Fruit fly (Drosophila melanogaster) whole organism, pupa: Measurements from ENCODE around the gene Irp-1B.

Source experiments
- CG10348 ChIP-seq: fragments of 200-800 bp; sonication (Bioruptor generic); IDR thresholded peaks from 2 replicates; pipeline ENCODE4 v1.3.6; 2022; ENCODE audit warnings: missing biosample characterization, missing genetic modification characterization
- CG12605 ChIP-seq: fragments of 200-800 bp; sonication (Bioruptor generic); IDR thresholded peaks from 2 replicates; pipeline ENCODE4 v1.3.6; 2022; ENCODE audit warnings: missing biosample characterization, missing genetic modification characterization
- CG13204 ChIP-seq: fragments of 200-800 bp; sonication (Bioruptor generic); optimal IDR thresholded peaks from 2 replicates; lab custom pipeline; 2018; ENCODE audit warnings: missing biosample characterization, mild to moderate bottlenecking, missing genetic modification characterization, moderate library complexity
- CG15710 ChIP-seq: fragments of 200-800 bp; sonication (Bioruptor generic); optimal IDR thresholded peaks from 2 replicates; lab custom pipeline; 2018; ENCODE audit warnings: missing biosample characterization, mild to moderate bottlenecking, missing genetic modification characterization, moderate library complexity
- CG17806 ChIP-seq: fragments of 200-800 bp; sonication (Bioruptor generic); optimal IDR thresholded peaks from 2 replicates; lab custom pipeline; 2018; ENCODE audit warnings: missing biosample characterization, mild to moderate bottlenecking, missing genetic modification characterization, moderate library complexity
- CG32121 ChIP-seq: fragments of 200-800 bp; sonication (Bioruptor generic); IDR thresholded peaks from 2 replicates; pipeline ENCODE4 v1.3.6; 2022; ENCODE audit warnings: missing biosample characterization, missing genetic modification characterization
- CG34367 ChIP-seq: fragments of 200-800 bp; sonication (Bioruptor generic); optimal IDR thresholded peaks from 2 replicates; lab custom pipeline; 2018; ENCODE audit warnings: missing biosample characterization, mild to moderate bottlenecking, missing genetic modification characterization
- CG4496 ChIP-seq: fragments of 200-800 bp; sonication (Bioruptor generic); IDR thresholded peaks from 3 replicates; pipeline ENCODE4 v1.3.6; 2022; ENCODE audit warnings: missing biosample characterization, missing genetic modification characterization
- CG8159 ChIP-seq: fragments of 200-800 bp; sonication (Bioruptor generic); optimal IDR thresholded peaks from 3 replicates; lab custom pipeline; 2018; ENCODE audit warnings: missing biosample characterization, mild to moderate bottlenecking, missing genetic modification characterization, moderate library complexity
- CG8301 ChIP-seq: fragments of 200-800 bp; sonication (Bioruptor generic); optimal IDR thresholded peaks from 2 replicates; lab custom pipeline; 2018; ENCODE audit warnings: missing biosample characterization, mild to moderate bottlenecking, missing genetic modification characterization
- CG9948 ChIP-seq: fragments of 200-800 bp; sonication (Bioruptor generic); optimal IDR thresholded peaks from 2 replicates; lab custom pipeline; 2018; ENCODE audit warnings: missing biosample characterization, mild to moderate bottlenecking, missing genetic modification characterization, moderate library complexity
- D1 ChIP-seq: fragments of 200-800 bp; sonication (Bioruptor generic); optimal IDR thresholded peaks from 2 replicates; lab custom pipeline; 2018; ENCODE audit warnings: missing biosample characterization, mild to moderate bottlenecking, missing genetic modification characterization, moderate library complexity
- EcR ChIP-seq: fragments of 200-800 bp; sonication (Bioruptor generic); optimal IDR thresholded peaks from 3 replicates; lab custom pipeline; 2019; ENCODE audit warnings: missing biosample characterization, missing genetic modification characterization, mild to moderate bottlenecking, moderate library complexity, missing genetic modification reagents
- Ets98B ChIP-seq: fragments of 200-800 bp; sonication (Bioruptor generic); IDR thresholded peaks from 2 replicates; pipeline ENCODE4 v1.3.6; 2022; ENCODE audit warnings: missing biosample characterization, missing genetic modification characterization
- Pif1A ChIP-seq: fragments of 200-800 bp; sonication (Bioruptor generic); optimal IDR thresholded peaks from 3 replicates; lab custom pipeline; 2016; ENCODE audit warnings: missing biosample characterization, missing genetic modification characterization
- Pif1B ChIP-seq: fragments of 200-800 bp; sonication (Bioruptor generic); optimal IDR thresholded peaks from 3 replicates; lab custom pipeline; 2016; ENCODE audit warnings: missing biosample characterization, missing genetic modification characterization
- Snoo ChIP-seq: fragments of 200-800 bp; sonication (Bioruptor generic); optimal IDR thresholded peaks from 3 replicates; lab custom pipeline; 2017; ENCODE audit warnings: missing biosample characterization, mild to moderate bottlenecking, missing genetic modification characterization, inconsistent platforms
- fd96Ca ChIP-seq: fragments of 200-800 bp; sonication (Bioruptor generic); IDR thresholded peaks from 3 replicates; pipeline ENCODE4 v1.3.6; 2022; ENCODE audit warnings: missing biosample characterization, missing genetic modification characterization
- gl ChIP-seq: fragments of 200-800 bp; sonication (Bioruptor generic); optimal IDR thresholded peaks from 2 replicates; lab custom pipeline; 2018; ENCODE audit warnings: missing biosample characterization, mild to moderate bottlenecking, missing genetic modification characterization
- rn ChIP-seq: fragments of 200-800 bp; sonication (Bioruptor generic); IDR thresholded peaks from 2 replicates; pipeline ENCODE4 v1.3.6; 2022; ENCODE audit warnings: missing biosample characterization, missing genetic modification characterization

Irp-1B gene

DNA sequence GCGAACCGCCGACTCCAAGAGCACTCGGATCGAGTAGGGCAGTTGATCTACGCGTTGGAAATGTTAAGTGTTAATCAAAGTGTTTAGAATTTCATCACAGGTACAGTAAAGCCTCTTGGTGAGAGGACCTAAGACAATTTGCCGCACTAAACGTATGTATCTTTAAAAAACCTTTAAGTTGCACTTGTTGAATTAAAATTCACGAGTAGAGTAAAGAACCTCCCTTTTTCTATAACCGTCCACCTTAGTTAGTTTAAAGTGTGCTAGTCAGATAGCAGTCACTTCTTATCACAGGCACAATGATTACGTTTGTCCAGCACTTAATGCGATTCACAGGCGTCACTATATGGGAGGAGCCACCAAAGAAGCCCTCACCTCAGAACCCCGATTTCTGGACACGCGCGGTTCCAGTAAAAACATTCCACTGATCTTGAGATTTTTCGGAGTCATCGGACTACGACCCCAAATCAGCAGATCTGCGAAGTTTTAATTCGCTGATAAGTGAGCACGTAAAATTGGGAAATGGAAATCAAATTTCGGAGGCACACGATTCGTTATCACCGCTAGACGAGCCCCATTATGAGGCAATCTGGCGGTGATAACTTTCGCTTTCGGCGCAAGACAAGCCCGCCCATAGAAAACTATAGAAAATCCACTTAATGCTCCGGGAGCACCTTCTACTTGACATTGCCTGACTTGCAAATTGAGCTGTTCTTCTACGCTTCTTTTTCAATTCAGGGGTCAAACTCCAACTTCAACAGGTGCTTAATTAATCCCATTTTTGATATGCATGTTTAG, 718 bp downstream of the Irp-1B start:
- TF ChIP-seq CG4496 (GFP tag; lab: Robert Waterston, UW), result peak; percentile 71; the same call in 2 of the 3 replicates
- TF ChIP-seq Ets98B (GFP tag; lab: Robert Waterston, UW), result peak; percentile 65
- peak; percentile 88 for TF ChIP-seq fd96Ca
- no peak for TF ChIP-seq CG34367 (tag; lab: Kevin White, UChicago)
- peak; percentile 74; the same call in 1 of the 2 replicates for TF ChIP-seq CG32121 (GFP tag; lab: Robert Waterston, UW)
- TF ChIP-seq CG17806, result peak; percentile 34
- TF ChIP-seq CG13204 (GFP tag; lab: Kevin White, UChicago), result no peak
- TF ChIP-seq gl (tag; lab: Kevin White, UChicago), result no peak
- TF ChIP-seq rn (GFP tag; lab: Robert Waterston, UW), result peak; percentile 25; the same call in 1 of the 2 replicates
- TF ChIP-seq, all 21 proteins: peak for 6

DNA sequence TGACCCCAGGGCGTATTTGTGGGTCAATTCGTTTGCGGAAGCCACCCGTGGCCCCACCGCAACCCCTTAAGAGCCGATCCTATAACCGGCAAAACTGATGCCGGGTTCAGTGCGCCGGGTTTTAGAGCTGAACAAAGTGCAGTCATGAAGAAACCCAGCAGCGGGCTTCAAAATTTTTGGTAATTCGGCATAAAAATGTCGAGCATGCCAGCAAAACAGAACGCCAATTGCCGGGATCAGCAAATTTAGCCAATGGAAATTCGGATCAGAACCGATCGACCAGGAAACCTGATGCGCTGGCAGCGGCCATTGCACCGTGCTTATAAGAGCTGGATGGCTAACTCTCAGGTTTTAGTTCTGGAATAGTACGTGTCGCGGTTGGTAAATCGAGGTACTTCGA, 5.0 kb downstream of the Irp-1B start:
- TF ChIP-seq CG32121 (GFP tag; lab: Robert Waterston, UW) (no peak), CG34367 (tag; lab: Kevin White, UChicago) (no peak)
- TF ChIP-seq, all 21 proteins: peak for 0

DNA sequence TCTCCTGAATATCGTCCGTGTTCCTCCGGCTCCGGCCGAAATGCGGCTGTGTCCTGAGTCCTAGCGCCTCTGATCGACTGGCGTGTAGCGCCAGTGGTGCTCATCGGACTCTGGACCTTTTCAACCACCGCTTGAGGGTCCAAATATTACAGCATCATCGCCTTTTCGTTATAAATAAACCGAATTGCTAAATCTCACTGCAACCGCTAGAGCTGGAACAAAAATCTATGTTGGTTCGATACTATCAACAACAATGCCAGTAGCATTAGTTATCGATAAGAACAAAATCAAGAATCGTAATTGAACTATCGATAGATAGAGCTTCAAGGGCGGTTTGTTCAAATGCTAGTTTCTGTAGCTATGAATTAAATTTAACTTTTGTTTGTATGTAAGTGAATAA, 5.6 kb downstream of the Irp-1B start, which contains the start of gene CG6325:
Gene CG6325 (minus strand): TSS at position 220 of the 400 bp plus-strand sequence.
- TF ChIP-seq CG34367 (tag; lab: Kevin White, UChicago) (no peak), CG17806 (no peak), Snoo (tag; lab: Kevin White, UChicago) (no peak), EcR (GFP tag; lab: Kevin White, UChicago) (no peak)

DNA sequence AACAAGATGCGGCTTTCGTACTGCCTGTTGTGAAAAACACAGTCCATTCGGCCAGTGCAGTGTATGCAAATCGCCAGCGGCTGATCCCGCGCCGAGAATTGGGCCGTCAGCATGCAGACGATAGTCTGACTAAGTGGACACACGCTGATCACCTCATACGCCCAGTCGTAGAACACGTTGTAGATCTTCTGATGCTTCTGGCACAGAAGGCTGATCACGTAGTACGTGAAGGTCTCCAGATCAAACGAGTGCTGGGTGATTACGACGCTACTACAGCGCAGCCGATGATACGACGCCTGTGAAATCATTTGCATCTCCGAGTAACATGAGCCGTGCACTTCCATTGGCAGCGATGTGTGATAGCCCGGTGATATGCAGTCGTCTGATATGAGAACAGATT, 8.7 kb downstream of the Irp-1B start:
- TF ChIP-seq EcR (GFP tag; lab: Kevin White, UChicago), result no peak
- TF ChIP-seq rn (GFP tag; lab: Robert Waterston, UW), result no peak
- TF ChIP-seq Pif1A (GFP tag; lab: Kevin White, UChicago), result no peak
- no peak for TF ChIP-seq CG8159 (tag; lab: Kevin White, UChicago)
- no peak for TF ChIP-seq fd96Ca
- no peak for TF ChIP-seq Snoo (tag; lab: Kevin White, UChicago)
- TF ChIP-seq gl (tag; lab: Kevin White, UChicago), result no peak
- TF ChIP-seq CG8301 (tag; lab: Kevin White, UChicago), result no peak
- no peak for TF ChIP-seq CG17806
- TF ChIP-seq CG32121 (GFP tag; lab: Robert Waterston, UW), result no peak
- TF ChIP-seq D1 (tag; lab: Kevin White, UChicago), result no peak
- TF ChIP-seq CG13204 (GFP tag; lab: Kevin White, UChicago), result no peak
- TF ChIP-seq CG4496 (GFP tag; lab: Robert Waterston, UW), result no peak
- TF ChIP-seq CG9948 (tag; lab: Kevin White, UChicago), result no peak
- no peak for TF ChIP-seq CG10348
- no peak for TF ChIP-seq Ets98B (GFP tag; lab: Robert Waterston, UW)
- no peak for TF ChIP-seq CG15710 (tag; lab: Kevin White, UChicago)

DNA sequence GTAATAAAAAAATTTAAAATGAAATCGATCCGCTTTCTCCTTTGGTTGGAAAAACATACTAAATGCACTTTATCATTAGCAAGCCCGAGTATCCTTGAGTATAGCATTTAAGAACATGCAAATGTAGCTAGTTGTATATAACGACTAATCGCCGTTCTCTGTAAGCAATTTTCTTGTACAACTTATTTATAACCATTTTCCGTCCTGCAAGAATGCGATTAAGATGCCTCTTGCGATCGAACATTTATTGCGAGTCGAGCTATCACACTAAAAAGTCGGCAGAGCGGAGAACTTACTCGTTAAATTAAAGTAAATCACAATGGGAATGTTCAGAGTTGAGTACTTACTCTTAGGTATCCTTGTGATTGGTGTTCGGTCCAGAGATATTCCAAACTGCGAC, 11.9 kb downstream of the Irp-1B start, which contains the start of gene mthl11:
Gene mthl11 (plus strand): TSS at position 301 of the 400 bp plus-strand sequence.
- TF ChIP-seq CG9948 (tag; lab: Kevin White, UChicago), result no peak
- no peak for TF ChIP-seq fd96Ca
- TF ChIP-seq CG12605 (GFP tag; lab: Robert Waterston, UW), result no peak
- TF ChIP-seq CG8159 (tag; lab: Kevin White, UChicago), result no peak
- TF ChIP-seq gl (tag; lab: Kevin White, UChicago), result no peak
- TF ChIP-seq Ets98B (GFP tag; lab: Robert Waterston, UW), result no peak
- no peak for TF ChIP-seq CG8301 (tag; lab: Kevin White, UChicago)
- no peak for TF ChIP-seq rn (GFP tag; lab: Robert Waterston, UW)
- TF ChIP-seq Pif1A (GFP tag; lab: Kevin White, UChicago), result no peak
- TF ChIP-seq Pif1B, result no peak
- TF ChIP-seq, all 21 proteins: peak for 0

DNA sequence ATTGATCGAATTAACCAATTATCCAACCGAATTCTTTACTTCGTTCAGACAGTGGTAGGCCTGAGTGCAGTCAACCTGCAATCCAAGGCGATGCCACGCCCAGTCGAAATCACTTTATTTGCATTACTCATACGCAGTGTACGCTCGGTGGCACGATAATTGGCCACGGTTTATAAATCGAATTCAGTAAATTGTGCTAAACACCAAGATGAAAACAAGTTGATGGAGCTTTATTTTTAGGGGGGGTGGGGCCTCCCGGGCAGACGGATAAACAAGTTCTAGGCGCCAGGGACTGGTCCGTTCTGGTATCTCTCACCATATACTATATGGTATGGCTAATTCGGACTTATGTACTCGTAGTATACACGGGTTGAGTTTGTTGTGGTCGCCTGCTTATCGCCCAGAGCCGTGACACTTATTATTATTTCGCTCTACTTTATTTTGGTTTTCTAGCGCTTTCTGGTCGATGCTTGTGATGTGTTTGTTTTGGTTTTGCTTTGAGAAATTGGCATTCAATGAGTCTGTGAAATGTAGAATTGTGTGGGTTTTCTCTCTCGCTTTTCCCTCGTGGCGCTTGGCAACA, 17.3 kb downstream of the Irp-1B start:
- no peak for TF ChIP-seq CG12605 (GFP tag; lab: Robert Waterston, UW)
- TF ChIP-seq EcR (GFP tag; lab: Kevin White, UChicago), result peak; percentile 57

DNA sequence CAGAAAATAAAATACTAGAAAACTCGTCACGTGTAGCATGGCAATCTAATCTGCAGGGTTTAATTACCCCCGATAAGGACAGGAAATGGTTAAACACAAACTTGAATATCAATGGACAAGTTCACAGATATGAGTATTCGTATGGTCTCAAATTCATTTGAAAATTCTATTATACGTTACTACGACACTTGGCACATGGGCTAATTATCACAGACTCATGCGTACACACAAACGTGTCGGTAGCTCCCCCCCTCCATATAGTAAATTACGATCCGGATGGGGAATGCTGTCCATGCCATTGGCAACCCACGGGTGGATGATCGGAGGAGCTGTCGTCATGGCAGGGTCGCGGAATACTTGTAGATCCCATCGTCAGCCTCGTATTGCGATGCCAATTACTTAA, 18.3 kb downstream of the Irp-1B start:
- TF ChIP-seq CG10348 (no peak), D1 (tag; lab: Kevin White, UChicago) (no peak), gl (tag; lab: Kevin White, UChicago) (no peak), CG32121 (GFP tag; lab: Robert Waterston, UW) (peak; percentile 60; the same call in 1 of the 2 replicates), CG8159 (tag; lab: Kevin White, UChicago) (no peak), EcR (GFP tag; lab: Kevin White, UChicago) (no peak), CG17806 (no peak), CG34367 (tag; lab: Kevin White, UChicago) (no peak)
